Worm (Caenorhabditis elegans) whole organism, L1 larva: ENCODE measurements around the gene srbc-32.

Source experiments
- C34B4.2 ChIP-seq: sonication (generic microtip); optimal IDR thresholded peaks from 2 replicates; lab custom pipeline; 2017; ENCODE audit warnings: mild to moderate bottlenecking, missing genetic modification characterization, missing compliant biosample characterization
- F16B12.6 ChIP-seq: fragments of 150-350 bp; optimal IDR thresholded peaks from 2 replicates; lab custom pipeline; 2014; ENCODE audit warnings: missing biosample characterization, missing genetic modification characterization
- Y116A8C.19 ChIP-seq: sonication (generic microtip); optimal IDR thresholded peaks from 2 replicates; lab custom pipeline; 2016; ENCODE audit warnings: missing compliant biosample characterization, missing genetic modification characterization, borderline replicate concordance
- aly-2 ChIP-seq: fragments of 150-350 bp; optimal IDR thresholded peaks from 2 replicates; lab custom pipeline; 2014; ENCODE audit warnings: missing biosample characterization, missing genetic modification characterization
- ama-1 ChIP-seq: fragments of 150-350 bp; optimal IDR thresholded peaks from 2 replicates; lab custom pipeline; 2014
- ceh-63 ChIP-seq: fragments of 200-800 bp; sonication (Bioruptor generic); optimal IDR thresholded peaks from 2 replicates; lab custom pipeline; 2018; ENCODE audit warnings: mild to moderate bottlenecking, missing genetic modification characterization, missing compliant biosample characterization
- ceh-8 ChIP-seq: fragments of 200-800 bp; sonication (Bioruptor generic); optimal IDR thresholded peaks from 2 replicates; lab custom pipeline; 2018; ENCODE audit warnings: mild to moderate bottlenecking, missing genetic modification characterization, moderate library complexity, missing compliant biosample characterization
- ceh-88 ChIP-seq: fragments of 200-800 bp; sonication (Bioruptor generic); IDR thresholded peaks from 2 replicates; pipeline ENCODE4 v1.3.6; 2022; ENCODE audit warnings: missing genetic modification characterization, missing compliant biosample characterization
- efl-1 ChIP-seq, 4 experiments: fragments of 150-350 bp; optimal IDR thresholded peaks in 3 of 4; peaks in 1 of 4; 1 replicate in 1 of 4; 2 replicates in 3 of 4; lab custom pipeline; 2014; ENCODE audit warnings: missing biosample characterization in 2 of 4, missing genetic modification characterization in 2 of 4, missing genetic modification reagents in 2 of 4
- egl-13 ChIP-seq: sonication (generic microtip); optimal IDR thresholded peaks from 2 replicates; lab custom pipeline; 2016; ENCODE audit warnings: missing genotype, missing genetic modification reagents, missing genetic modification characterization, missing compliant biosample characterization
- elt-2 ChIP-seq: sonication (generic microtip); optimal IDR thresholded peaks from 2 replicates; lab custom pipeline; 2016; ENCODE audit warnings: missing genetic modification characterization, mild to moderate bottlenecking, inconsistent platforms, missing compliant biosample characterization, missing genetic modification reagents
- ets-5 ChIP-seq: fragments of 200-800 bp; sonication (Bioruptor generic); IDR thresholded peaks from 2 replicates; pipeline ENCODE4 v1.3.6; 2022; ENCODE audit warnings: missing genetic modification characterization, missing compliant biosample characterization
- fkh-10 ChIP-seq: sonication (generic microtip); optimal IDR thresholded peaks from 2 replicates; lab custom pipeline; 2017; ENCODE audit warnings: missing biosample characterization, missing genetic modification reagents, missing genetic modification characterization
- fkh-8 ChIP-seq: sonication (generic microtip); optimal IDR thresholded peaks from 2 replicates; lab custom pipeline; 2016; ENCODE audit warnings: mild to moderate bottlenecking, missing genetic modification characterization, missing compliant biosample characterization
- hlh-4 ChIP-seq: sonication (generic microtip); optimal IDR thresholded peaks from 2 replicates; lab custom pipeline; 2016; ENCODE audit warnings: mild to moderate bottlenecking, missing genetic modification characterization, missing compliant biosample characterization
- jun-1 ChIP-seq: fragments of 150-350 bp; optimal IDR thresholded peaks from 2 replicates; lab custom pipeline; 2014; ENCODE audit warnings: missing biosample characterization, missing genetic modification reagents, missing genetic modification characterization
- lin-14 ChIP-seq: fragments of 200-800 bp; sonication (Bioruptor generic); optimal IDR thresholded peaks from 2 replicates; lab custom pipeline; 2018; ENCODE audit warnings: mild to moderate bottlenecking, missing genetic modification characterization, moderate library complexity, missing compliant biosample characterization
- lin-15B ChIP-seq: fragments of 150-350 bp; sonication (generic microtip); optimal IDR thresholded peaks from 3 replicates; lab custom pipeline; 2014; ENCODE audit warnings: missing biosample characterization, missing genetic modification characterization
- lir-3 ChIP-seq: sonication (generic microtip); optimal IDR thresholded peaks from 2 replicates; lab custom pipeline; 2016; ENCODE audit warnings: mild to moderate bottlenecking, missing genetic modification characterization, moderate library complexity, missing compliant biosample characterization; ENCODE audit not compliant: poor library complexity
- mdl-1 ChIP-seq, 2 experiments: fragments of 150-350 bp; optimal IDR thresholded peaks; 2 replicates each; lab custom pipeline; 2014 to 2017; ENCODE audit warnings: missing biosample characterization in 2 of 2, missing genetic modification characterization in 2 of 2, inconsistent platforms in 1 of 2
- mef-2 ChIP-seq: fragments of 150-350 bp; optimal IDR thresholded peaks from 2 replicates; lab custom pipeline; 2014; ENCODE audit warnings: missing biosample characterization, missing genetic modification characterization
- nhr-12 ChIP-seq: sonication (generic microtip); optimal IDR thresholded peaks from 2 replicates; lab custom pipeline; 2017; ENCODE audit warnings: missing biosample characterization, missing genetic modification characterization
- nhr-237 ChIP-seq: fragments of 150-350 bp; optimal IDR thresholded peaks from 2 replicates; lab custom pipeline; 2014; ENCODE audit warnings: missing biosample characterization, missing genetic modification characterization
- nhr-28 ChIP-seq: fragments of 150-350 bp; optimal IDR thresholded peaks from 2 replicates; lab custom pipeline; 2014; ENCODE audit warnings: missing biosample characterization, missing genetic modification characterization
- nhr-77 ChIP-seq: fragments of 150-350 bp; optimal IDR thresholded peaks from 2 replicates; lab custom pipeline; 2014; ENCODE audit warnings: missing biosample characterization, missing genetic modification characterization
- pqm-1 ChIP-seq: sonication (generic microtip); optimal IDR thresholded peaks from 3 replicates; lab custom pipeline; 2017; ENCODE audit warnings: missing biosample characterization, missing genetic modification characterization
- skn-1 ChIP-seq: fragments of 150-350 bp; optimal IDR thresholded peaks from 2 replicates; lab custom pipeline; 2014; ENCODE audit warnings: missing biosample characterization, missing genetic modification characterization
- snpc-4 ChIP-seq: fragments of 150-350 bp; optimal IDR thresholded peaks from 2 replicates; lab custom pipeline; 2014; ENCODE audit warnings: missing biosample characterization, missing genetic modification characterization
- sup-37 ChIP-seq: fragments of 200-800 bp; sonication (Bioruptor generic); optimal IDR thresholded peaks from 2 replicates; lab custom pipeline; 2018; ENCODE audit warnings: mild to moderate bottlenecking, missing genetic modification characterization, missing compliant biosample characterization
- unc-130 ChIP-seq: fragments of 150-350 bp; optimal IDR thresholded peaks from 2 replicates; lab custom pipeline; 2017; ENCODE audit warnings: missing biosample characterization, missing genetic modification characterization, inconsistent platforms
- unc-30 ChIP-seq: sonication (generic microtip); optimal IDR thresholded peaks from 2 replicates; lab custom pipeline; 2017; ENCODE audit warnings: missing biosample characterization, missing genetic modification characterization
- zag-1 ChIP-seq: fragments of 150-350 bp; optimal IDR thresholded peaks from 2 replicates; lab custom pipeline; 2014; ENCODE audit warnings: missing biosample characterization, missing genetic modification characterization

Gene srbc-32

ce11 chrV:3463514-3463913 is 23.2 kb downstream of the srbc-32 start, which contains the start of gene slc-28.1:
Gene slc-28.1 (plus strand): TSS chrV:3463814.
- no peak for TF ChIP-seq hlh-4 (tag; lab: Kevin White, UChicago)
- no peak for TF ChIP-seq efl-1 (optimal IDR thresholded peaks at IDR 0.05; lab: Kevin White, UChicago)
- peak in 1 of 2 experiments; percentile 34 for TF ChIP-seq efl-1 (GFP tag; optimal IDR thresholded peaks at IDR 0.05 in 1 of 2; lab: Kevin White, UChicago)
- TF ChIP-seq, all 84 proteins: peak for 1

DNA sequence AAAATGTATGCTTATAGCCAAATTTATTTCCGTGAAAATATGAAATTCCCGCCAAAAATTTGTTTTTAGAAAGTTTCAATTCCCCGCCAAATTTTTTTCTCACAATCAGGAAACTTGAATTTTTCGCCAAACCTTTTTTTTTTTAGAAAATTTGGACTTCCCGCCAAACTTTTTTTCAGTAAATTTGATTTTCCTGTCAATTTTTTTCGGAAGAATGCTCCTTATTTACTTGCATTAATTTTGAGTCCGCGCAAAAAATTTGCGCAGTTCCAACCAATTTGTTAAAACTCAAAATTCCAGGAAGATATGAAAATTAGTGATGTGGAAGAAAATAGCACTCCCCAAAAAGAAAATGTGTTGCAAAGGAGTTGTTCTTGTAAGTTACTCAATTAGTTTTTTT is 26.8 kb downstream of the srbc-32 start, which contains the start of gene slc-28.2:
Gene slc-28.2, plus strand, starts transcription at position 301 of the 400 bp plus-strand sequence.
- no peak for TF ChIP-seq F16B12.6 (tag; lab: Kevin White, UChicago)
- TF ChIP-seq ceh-63 (GFP tag; lab: Kevin White, UChicago) = no peak
- no peak for TF ChIP-seq lin-15B
- TF ChIP-seq snpc-4 (tag; lab: Kevin White, UChicago) = no peak
- TF ChIP-seq nhr-77 (tag; lab: Kevin White, UChicago) = no peak
- TF ChIP-seq C34B4.2 (tag; lab: Kevin White, UChicago) = no peak
- TF ChIP-seq sup-37 = no peak
- TF ChIP-seq ets-5 (GFP tag; lab: Robert Waterston, UW) = no peak
- no peak for TF ChIP-seq elt-2
- no peak for TF ChIP-seq lir-3 (tag; lab: Kevin White, UChicago)
- no peak for TF ChIP-seq Y116A8C.19 (tag; lab: Kevin White, UChicago)
- TF ChIP-seq unc-130 (tag; lab: Kevin White, UChicago) = no peak
- TF ChIP-seq ama-1 (lab: Kevin White, UChicago) = no peak
- TF ChIP-seq egl-13 = no peak
- TF ChIP-seq ceh-8 (GFP tag; lab: Kevin White, UChicago) = no peak
- TF ChIP-seq fkh-8 = no peak
- TF ChIP-seq unc-30 = no peak
- no peak for TF ChIP-seq jun-1 (tag; lab: Kevin White, UChicago)
- no peak for TF ChIP-seq mef-2 (tag; lab: Kevin White, UChicago)

DNA sequence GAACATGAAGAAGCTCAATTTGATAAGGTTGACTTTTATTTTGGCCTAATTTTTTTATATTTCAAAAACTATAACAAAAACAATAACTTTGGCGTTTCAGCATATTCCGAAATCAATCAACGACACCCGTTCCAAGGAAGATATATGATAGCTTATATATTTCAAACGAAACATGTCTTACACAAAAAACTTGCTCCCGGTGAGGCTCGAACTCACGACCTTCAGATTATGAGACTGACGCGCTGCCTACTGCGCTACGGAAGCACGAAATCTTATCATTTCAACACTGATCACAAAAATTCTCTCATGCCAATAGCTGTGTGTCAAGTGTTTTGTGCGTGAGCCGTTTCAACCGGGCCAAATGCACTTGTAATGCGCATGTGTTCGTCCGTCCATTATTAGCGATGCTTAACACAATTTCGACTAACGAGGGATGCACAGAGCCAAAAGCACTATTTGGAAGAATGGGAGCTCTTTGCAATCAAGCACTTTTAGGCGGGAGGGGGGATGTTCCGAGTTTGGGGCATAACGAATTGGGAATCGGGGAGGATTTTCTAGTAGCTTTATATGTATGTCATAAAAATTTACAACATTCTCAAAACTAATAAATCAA is 31.5 kb downstream of the srbc-32 start:
- TF ChIP-seq efl-1 (optimal IDR thresholded peaks at IDR 0.05; lab: Kevin White, UChicago) (no peak), efl-1 (GFP tag; optimal IDR thresholded peaks at IDR 0.05 in 1 of 2; lab: Kevin White, UChicago) (peak in 1 of 2 experiments; percentile 55), aly-2 (no peak), skn-1 (tag; lab: Kevin White, UChicago) (no peak), pqm-1 (tag; lab: Kevin White, UChicago) (no peak)
- TF ChIP-seq, all 84 proteins: peak for 1

- no peak for TF ChIP-seq lin-15B
- no peak for TF ChIP-seq ceh-88 (GFP tag; lab: Robert Waterston, UW)
- no peak for TF ChIP-seq nhr-28 (tag; lab: Kevin White, UChicago)
Measured at ce11 chrV:3454620-3455019, 32.1 kb downstream of the srbc-32 start.

DNA sequence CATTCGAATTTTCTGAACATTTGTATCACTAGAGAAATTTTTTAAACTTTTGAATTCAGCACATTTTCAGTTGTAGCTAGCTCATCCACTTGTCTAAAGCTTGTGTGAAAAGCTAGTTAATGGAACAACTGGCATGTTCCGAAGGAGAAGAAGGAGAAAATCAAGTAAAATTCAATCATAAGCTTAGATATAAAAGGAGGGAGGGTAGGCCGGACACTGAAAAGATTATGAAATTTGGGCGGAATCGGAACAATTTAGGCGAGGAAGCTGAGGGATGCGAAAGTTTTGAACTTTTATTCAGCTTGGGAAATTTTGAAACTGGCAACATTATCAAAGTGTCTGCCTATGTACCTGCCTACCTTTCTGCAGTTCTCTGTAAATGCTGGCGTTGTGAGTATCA is 34.3 kb downstream of the srbc-32 start:
- TF ChIP-seq nhr-12 = no peak
- TF ChIP-seq fkh-10 (GFP tag; lab: Kevin White, UChicago) = peak; percentile 37

- no peak for TF ChIP-seq nhr-12
- peak; percentile 1 for TF ChIP-seq lin-14 (GFP tag; lab: Kevin White, UChicago)
- no peak for TF ChIP-seq aly-2
- no peak for TF ChIP-seq mef-2 (tag; lab: Kevin White, UChicago)
- no peak for TF ChIP-seq mdl-1 (tag; optimal IDR thresholded peaks at IDR 0.05; lab: Kevin White, UChicago)
- TF ChIP-seq zag-1 (tag; lab: Kevin White, UChicago) = no peak
- TF ChIP-seq skn-1 (tag; lab: Kevin White, UChicago) = no peak
- no peak for TF ChIP-seq nhr-237
- TF ChIP-seq, all 84 proteins: peak for 1
Measured at ce11 chrV:3451646-3452045, 35.1 kb downstream of the srbc-32 start.
